Worm (Caenorhabditis elegans) whole organism, young adult: ENCODE results near the gene F36G9.7.

Experiments used
- B0019.2 ChIP-seq: fragments of 200-800 bp; sonication (Bioruptor generic); conservative IDR thresholded peaks from 2 replicates; pipeline ENCODE4 v1.3.6; 2022; ENCODE audit warnings: missing genetic modification reagents, missing genetic modification characterization, missing compliant biosample characterization
- B0336.3 ChIP-seq: fragments of 200-800 bp; sonication (Bioruptor generic); IDR thresholded peaks from 2 replicates; pipeline ENCODE4 v1.3.6; 2022; ENCODE audit warnings: missing genetic modification characterization, missing compliant biosample characterization
- D2030.7 ChIP-seq: fragments of 200-800 bp; sonication (Bioruptor generic); IDR thresholded peaks from 2 replicates; pipeline ENCODE4 v1.3.6; 2022; ENCODE audit warnings: missing genetic modification reagents, missing genetic modification characterization, missing compliant biosample characterization
- F10E7.11 ChIP-seq: sonication (generic microtip); optimal IDR thresholded peaks from 2 replicates; lab custom pipeline; 2017; ENCODE audit warnings: mild to moderate bottlenecking, missing genetic modification characterization, moderate library complexity, missing compliant biosample characterization
- F33H1.4 ChIP-seq: fragments of 200-800 bp; sonication (Bioruptor generic); IDR thresholded peaks from 2 replicates; pipeline ENCODE4 v1.3.6; 2022; ENCODE audit warnings: missing genetic modification reagents, missing genetic modification characterization, missing compliant biosample characterization
- F39B2.1 ChIP-seq: fragments of 200-800 bp; sonication (Bioruptor generic); IDR thresholded peaks from 2 replicates; pipeline ENCODE4 v1.3.6; 2022; ENCODE audit warnings: missing genetic modification reagents, missing genetic modification characterization, missing compliant biosample characterization
- F49E8.2 ChIP-seq: sonication (generic microtip); optimal IDR thresholded peaks from 3 replicates; lab custom pipeline; 2017; ENCODE audit warnings: missing genetic modification characterization, mild to moderate bottlenecking, missing compliant biosample characterization, antibody characterized with exemption, moderate library complexity; ENCODE audit not compliant: insufficient read depth
- F52B5.7 ChIP-seq: sonication (generic microtip); optimal IDR thresholded peaks from 2 replicates; lab custom pipeline; 2016; ENCODE audit warnings: mild to moderate bottlenecking, missing genetic modification characterization, missing compliant biosample characterization
- F57A8.1 ChIP-seq: fragments of 200-800 bp; sonication (Bioruptor generic); optimal IDR thresholded peaks from 2 replicates; lab custom pipeline; 2018; ENCODE audit warnings: mild to moderate bottlenecking, missing genetic modification characterization, moderate library complexity, missing compliant biosample characterization
- K11D2.4 ChIP-seq: fragments of 200-800 bp; sonication (Bioruptor generic); IDR thresholded peaks from 2 replicates; pipeline ENCODE4 v1.3.6; 2022; ENCODE audit warnings: missing genetic modification reagents, missing genetic modification characterization, missing compliant biosample characterization
- Y53G8AR.9 ChIP-seq: fragments of 200-800 bp; sonication (Bioruptor generic); conservative IDR thresholded peaks from 2 replicates; pipeline ENCODE4 v1.3.6; 2022; ENCODE audit warnings: missing genetic modification reagents, missing genetic modification characterization, missing compliant biosample characterization
- Y79H2A.3 ChIP-seq: fragments of 200-800 bp; sonication (Bioruptor generic); conservative IDR thresholded peaks from 2 replicates; pipeline ENCODE4 v1.3.6; 2022; ENCODE audit warnings: missing genetic modification reagents, missing genetic modification characterization, missing compliant biosample characterization
- Y95B8A.8 ChIP-seq: fragments of 200-800 bp; sonication (Bioruptor generic); IDR thresholded peaks from 2 replicates; pipeline ENCODE4 v1.3.6; 2022; ENCODE audit warnings: missing genetic modification reagents, missing genetic modification characterization, missing compliant biosample characterization
- ZK185.1 ChIP-seq: sonication (generic microtip); optimal IDR thresholded peaks from 2 replicates; lab custom pipeline; 2016; ENCODE audit warnings: mild to moderate bottlenecking, missing genetic modification characterization, missing compliant biosample characterization; ENCODE audit not compliant: poor library complexity, severe bottlenecking
- akir-1 ChIP-seq: fragments of 200-800 bp; sonication (Bioruptor generic); optimal IDR thresholded peaks from 2 replicates; lab custom pipeline; 2018; ENCODE audit warnings: mild to moderate bottlenecking, missing genetic modification characterization, moderate library complexity, missing compliant biosample characterization
- aptf-3 ChIP-seq: fragments of 200-800 bp; sonication (Bioruptor generic); IDR thresholded peaks from 2 replicates; pipeline ENCODE4 v1.3.6; 2022; ENCODE audit warnings: missing genetic modification characterization, missing compliant biosample characterization
- attf-5 ChIP-seq: fragments of 200-800 bp; sonication (Bioruptor generic); optimal IDR thresholded peaks from 2 replicates; lab custom pipeline; 2018; ENCODE audit warnings: mild to moderate bottlenecking, missing genetic modification characterization, missing compliant biosample characterization
- attf-6 ChIP-seq: fragments of 200-800 bp; sonication (Bioruptor generic); IDR thresholded peaks from 2 replicates; pipeline ENCODE4 v1.3.6; 2022; ENCODE audit warnings: missing genetic modification reagents, missing genetic modification characterization, missing compliant biosample characterization
- bed-1 ChIP-seq: fragments of 200-800 bp; sonication (Bioruptor generic); IDR thresholded peaks from 2 replicates; pipeline ENCODE4 v1.3.6; 2022; ENCODE audit warnings: missing genetic modification reagents, missing genetic modification characterization, missing compliant biosample characterization
- ccch-3 ChIP-seq: fragments of 200-800 bp; sonication (Bioruptor generic); optimal IDR thresholded peaks from 2 replicates; lab custom pipeline; 2018; ENCODE audit warnings: mild to moderate bottlenecking, missing genetic modification characterization, missing compliant biosample characterization
- ceh-79 ChIP-seq: sonication (generic microtip); optimal IDR thresholded peaks from 2 replicates; lab custom pipeline; 2017; ENCODE audit warnings: mild to moderate bottlenecking, missing genetic modification characterization, missing compliant biosample characterization
- ceh-91 ChIP-seq: fragments of 200-800 bp; sonication (Bioruptor generic); IDR thresholded peaks from 2 replicates; pipeline ENCODE4 v1.3.6; 2022; ENCODE audit warnings: missing genetic modification reagents, missing genetic modification characterization, missing compliant biosample characterization
- ets-4 ChIP-seq: fragments of 200-800 bp; sonication (Bioruptor generic); optimal IDR thresholded peaks from 2 replicates; lab custom pipeline; 2018; ENCODE audit warnings: mild to moderate bottlenecking, missing genetic modification characterization, missing compliant biosample characterization
- hmg-1.2 ChIP-seq: fragments of 200-800 bp; sonication (Bioruptor generic); IDR thresholded peaks from 2 replicates; pipeline ENCODE4 v1.3.6; 2022; ENCODE audit warnings: missing genetic modification reagents, missing genetic modification characterization, missing compliant biosample characterization
- lsl-1 ChIP-seq: fragments of 200-800 bp; sonication (Bioruptor generic); optimal IDR thresholded peaks from 2 replicates; lab custom pipeline; 2018; ENCODE audit warnings: mild to moderate bottlenecking, missing genetic modification characterization, moderate library complexity, missing compliant biosample characterization
- madf-3 ChIP-seq: fragments of 200-800 bp; sonication (Bioruptor generic); IDR thresholded peaks from 2 replicates; pipeline ENCODE4 v1.3.6; 2022; ENCODE audit warnings: missing genetic modification reagents, missing genetic modification characterization, missing compliant biosample characterization
- madf-8 ChIP-seq: fragments of 200-800 bp; sonication (Bioruptor generic); conservative IDR thresholded peaks from 2 replicates; pipeline ENCODE4 v1.3.6; 2022; ENCODE audit warnings: missing genetic modification reagents, missing genetic modification characterization, missing compliant biosample characterization
- mcd-1 ChIP-seq: fragments of 200-800 bp; sonication (Bioruptor generic); IDR thresholded peaks from 2 replicates; pipeline ENCODE4 v1.3.6; 2022; ENCODE audit warnings: missing genetic modification reagents, missing genetic modification characterization, missing compliant biosample characterization
- nfya-2 ChIP-seq: fragments of 200-800 bp; sonication (Bioruptor generic); IDR thresholded peaks from 2 replicates; pipeline ENCODE4 v1.3.6; 2022; ENCODE audit warnings: missing genetic modification reagents, missing genetic modification characterization, missing compliant biosample characterization
- pha-4 ChIP-seq: fragments of 150-350 bp; sonication (generic microtip); optimal IDR thresholded peaks from 2 replicates; lab custom pipeline; 2014; ENCODE audit warnings: missing biosample characterization, missing genetic modification reagents, missing genetic modification characterization
- sdz-38 ChIP-seq: sonication (generic microtip); optimal IDR thresholded peaks from 2 replicates; lab custom pipeline; 2016; ENCODE audit warnings: missing genotype, missing genetic modification characterization, missing compliant biosample characterization
- snpc-4 ChIP-seq, 5 experiments: fragments of 150-350 bp in 1 of 5; sonication (generic microtip) in 4 of 5; optimal IDR thresholded peaks; 2 replicates each; lab custom pipeline; 2014 to 2018; ENCODE audit warnings: missing genetic modification characterization in 5 of 5, missing biosample characterization in 3 of 5, antibody characterized with exemption in 2 of 5, mild to moderate bottlenecking in 2 of 5, missing compliant biosample characterization in 2 of 5, missing genotype in 2 of 5, moderate library complexity in 2 of 5, missing genetic modification reagents in 1 of 5
- xnd-1 ChIP-seq: sonication (generic microtip); optimal IDR thresholded peaks from 2 replicates; lab custom pipeline; 2016; ENCODE audit warnings: missing genotype, missing genetic modification reagents, missing genetic modification characterization, missing compliant biosample characterization
- ztf-25 ChIP-seq: fragments of 200-800 bp; sonication (Bioruptor generic); IDR thresholded peaks from 2 replicates; pipeline ENCODE4 v1.3.6; 2022; ENCODE audit warnings: missing genetic modification reagents, missing genetic modification characterization, missing compliant biosample characterization

Gene F36G9.7

ce11 chrV:15967542-15967941 lies 2.0 kb downstream of the F36G9.7 start, which contains the start of gene sri-1:
TSS of gene sri-1 (minus strand) at chrV:15967642.
- no peak for TF ChIP-seq aptf-3
- TF ChIP-seq ZK185.1: no peak
- TF ChIP-seq ceh-79: no peak
- no peak for TF ChIP-seq Y95B8A.8
- no peak for TF ChIP-seq attf-5 (GFP tag; lab: Kevin White, UChicago)
- no peak for TF ChIP-seq madf-3
- no peak for TF ChIP-seq ztf-25 (GFP tag; lab: Robert Waterston, UW)
- TF ChIP-seq F33H1.4 (GFP tag; lab: Robert Waterston, UW): no peak
- no peak for TF ChIP-seq mcd-1 (GFP tag; lab: Robert Waterston, UW)
- no peak for TF ChIP-seq Y53G8AR.9 (GFP tag; lab: Robert Waterston, UW)
- TF ChIP-seq Y79H2A.3 (GFP tag; lab: Robert Waterston, UW): no peak
- TF ChIP-seq attf-6: no peak
- TF ChIP-seq F57A8.1 (GFP tag; lab: Kevin White, UChicago): no peak
- no peak for TF ChIP-seq F39B2.1 (GFP tag; lab: Robert Waterston, UW)
- no peak for TF ChIP-seq ets-4 (GFP tag; lab: Kevin White, UChicago)
- TF ChIP-seq, all 124 proteins: peak for 0

ce11 chrV:15965114-15965513 lies 4.4 kb downstream of the F36G9.7 start, which contains the start of gene sri-2:
TSS of gene sri-2 (minus strand) at chrV:15965214.
- TF ChIP-seq F52B5.7 (tag; lab: Kevin White, UChicago): no peak

- peak; percentile 70; the same call in 1 of the 2 replicates for TF ChIP-seq hmg-1.2 (GFP tag; lab: Robert Waterston, UW)
- no peak for TF ChIP-seq F57A8.1 (GFP tag; lab: Kevin White, UChicago)
- no peak for TF ChIP-seq akir-1 (GFP tag; lab: Kevin White, UChicago)
- TF ChIP-seq Y79H2A.3 (GFP tag; lab: Robert Waterston, UW): no peak
- no peak for TF ChIP-seq xnd-1 (tag; lab: Kevin White, UChicago)
These were observed 10.1 kb downstream of the F36G9.7 start for ce11 chrV:15959456-15959855.

ce11 chrV:15957098-15957497 lies 12.5 kb downstream of the F36G9.7 start, which contains the start of gene F36G9.3:
TSS of gene F36G9.3 (plus strand) at chrV:15957398.
- TF ChIP-seq B0336.3: no peak
- TF ChIP-seq sdz-38 (tag; lab: Kevin White, UChicago): no peak
- TF ChIP-seq ccch-3 (GFP tag; lab: Kevin White, UChicago): no peak
- no peak for TF ChIP-seq nfya-2 (GFP tag; lab: Robert Waterston, UW)
- TF ChIP-seq K11D2.4 (GFP tag; lab: Robert Waterston, UW): no peak
- no peak for TF ChIP-seq F49E8.2 (tag; lab: Kevin White, UChicago)
- TF ChIP-seq pha-4 (tag; lab: Kevin White, UChicago): no peak
- TF ChIP-seq snpc-4 (GFP tag; optimal IDR thresholded peaks at IDR 0.05; lab: Kevin White, UChicago): no peak
- no peak for TF ChIP-seq snpc-4 (tag; optimal IDR thresholded peaks at IDR 0.05; lab: Kevin White, UChicago)
- TF ChIP-seq ceh-91 (GFP tag; lab: Robert Waterston, UW): no peak
- no peak for TF ChIP-seq D2030.7 (GFP tag; lab: Robert Waterston, UW)
- no peak for TF ChIP-seq bed-1 (GFP tag; lab: Robert Waterston, UW)
- no peak for TF ChIP-seq B0019.2
- TF ChIP-seq madf-8 (GFP tag; lab: Robert Waterston, UW): no peak
- no peak for TF ChIP-seq F10E7.11 (tag; lab: Kevin White, UChicago)
- no peak for TF ChIP-seq lsl-1 (GFP tag; lab: Kevin White, UChicago)
